Fruit fly (Drosophila melanogaster): Measurements from ENCODE around the gene mtm.
A peak's percentile ranks its signal among the peaks of the same experiment; 100 is the strongest.

mtm gene

dm6 chr2L:6078757-6079351, 42.0 kb upstream of the mtm start (continued):
- TF ChIP-seq sc (optimal IDR thresholded peaks at IDR 0.05) (no peak), sc (GFP tag; optimal IDR thresholded peaks at IDR 0.05) (no peak), fru (optimal IDR thresholded peaks at IDR 0.05) (peak; percentile 27), Atf6 (GFP tag; IDR thresholded peaks at IDR 0.05) (no peak), ac (GFP tag; optimal IDR thresholded peaks at IDR 0.05) (peak; percentile 34), Dfd (GFP tag; optimal IDR thresholded peaks at IDR 0.05) (no peak), tna (GFP tag; IDR thresholded peaks at IDR 0.05; ENCODE audit: partially characterized antibody) (no peak), E2f2 (GFP tag; IDR thresholded peaks at IDR 0.05) (no peak), MESR4 (GFP tag; optimal IDR thresholded peaks at IDR 0.05) (no peak), CG3995 (GFP tag; optimal IDR thresholded peaks at IDR 0.05) (no peak), oc (tag; optimal IDR thresholded peaks at IDR 0.05) (peak; percentile 70), ftz-f1 (GFP tag; optimal IDR thresholded peaks at IDR 0.05) (no peak), CG12942 (GFP tag; optimal IDR thresholded peaks at IDR 0.05) (no peak), CG4617 (GFP tag; optimal IDR thresholded peaks at IDR 0.05; ENCODE audit: borderline replicate concordance) (no peak), sug (tag; optimal IDR thresholded peaks at IDR 0.05) (no peak), fd64A (GFP tag; optimal IDR thresholded peaks at IDR 0.05) (peak; percentile 38), Kr (GFP tag; optimal IDR thresholded peaks at IDR 0.05) (peak; percentile 78), CG17612 (GFP tag; IDR thresholded peaks at IDR 0.05) (no peak), CG17829 (tag; optimal IDR thresholded peaks at IDR 0.05) (peak; percentile 46), Scr (GFP tag; IDR thresholded peaks at IDR 0.05; ENCODE audit: partially characterized antibody) (0 out of 2 replicates have a peak, but pooled peaks have one; percentile 27), zen (tag; optimal IDR thresholded peaks at IDR 0.05) (peak; percentile 82), CG13424 (tag; optimal IDR thresholded peaks at IDR 0.05) (no peak), mld (GFP tag; IDR thresholded peaks at IDR 0.05; ENCODE audit: partially characterized antibody) (0 out of 3 replicates have a peak, but pooled peaks have one; percentile 37), CG6272 (GFP tag; IDR thresholded peaks at IDR 0.05) (no peak), twi (tag; optimal IDR thresholded peaks at IDR 0.05) (peak; percentile 100), Side (GFP tag; optimal IDR thresholded peaks at IDR 0.05) (no peak), Bgb (GFP tag; IDR thresholded peaks at IDR 0.05; ENCODE audit: partially characterized antibody) (peak; percentile 18; the same call in 1 of the 2 replicates), CG32532 (GFP tag; IDR thresholded peaks at IDR 0.05) (no peak), zfh2 (GFP tag; optimal IDR thresholded peaks at IDR 0.05) (no peak), CG14014 (GFP tag; IDR thresholded peaks at IDR 0.05) (no peak), cato (GFP tag; optimal IDR thresholded peaks at IDR 0.05; ENCODE audit: borderline replicate concordance) (no peak), mirr (GFP tag; optimal IDR thresholded peaks at IDR 0.05) (no peak), CG31441 (GFP tag; IDR thresholded peaks at IDR 0.05) (no peak), CG6854 (GFP tag; optimal IDR thresholded peaks at IDR 0.05) (no peak), da (GFP tag; optimal IDR thresholded peaks at IDR 0.05) (peak; percentile 92), MBD-R2 (GFP tag; IDR thresholded peaks at IDR 0.05) (no peak), tgo (GFP tag; IDR thresholded peaks at IDR 0.05) (no peak), CG10959 (GFP tag; IDR thresholded peaks at IDR 0.05) (no peak), CG5953 (GFP tag; IDR thresholded peaks at IDR 0.05) (no peak), ind (GFP tag; optimal IDR thresholded peaks at IDR 0.05) (no peak), CG4328 (GFP tag; optimal IDR thresholded peaks at IDR 0.05) (no peak), Oaz (GFP tag; IDR thresholded peaks at IDR 0.05) (no peak), chinmo (GFP tag; IDR thresholded peaks at IDR 0.05; ENCODE audit: partially characterized antibody) (0 out of 4 replicates have a peak, but pooled peaks have one; percentile 23), Lim3 (GFP tag; IDR thresholded peaks at IDR 0.05) (no peak), psq (GFP tag; optimal IDR thresholded peaks at IDR 0.05) (no peak), unpg (GFP tag; optimal IDR thresholded peaks at IDR 0.05) (no peak), CG5180 (GFP tag; optimal IDR thresholded peaks at IDR 0.05) (peak; percentile 2), odd (GFP tag; optimal IDR thresholded peaks at IDR 0.05) (no peak), CG42726 (GFP tag; IDR thresholded peaks at IDR 0.05; ENCODE audit: partially characterized antibody) (peak; percentile 100), otp (GFP tag; IDR thresholded peaks at IDR 0.05) (0 out of 3 replicates have a peak, but pooled peaks have one; percentile 36), hb (GFP tag; IDR thresholded peaks at IDR 0.05; ENCODE audit: partially characterized antibody) (no peak)

All from whole organism, embryonic.